Worm (Caenorhabditis elegans): ENCODE results near the gene F42F12.3.

ce11 chrX:12333479-12333878 is 16.9 kb upstream of the F42F12.3 start, which contains the start of gene srd-47:
- TF ChIP-seq him-1 (tag; optimal IDR thresholded peaks at IDR 0.05) (no peak), W03F9.2 (tag; optimal IDR thresholded peaks at IDR 0.05) (no peak), dao-5 (tag; optimal IDR thresholded peaks at IDR 0.05) (no peak)
